Fruit fly (Drosophila melanogaster) whole organism, embryonic: ENCODE data around the gene unc-4.
A peak's percentile ranks its signal among the peaks of the same experiment; 100 is the strongest.

Source experiments
- ATbp ChIP-seq: fragments of 200-800 bp; sonication (Bioruptor generic); optimal IDR thresholded peaks from 2 replicates; lab custom pipeline; 2017; ENCODE audit warnings: missing biosample characterization, mild to moderate bottlenecking, missing genetic modification characterization, missing genetic modification reagents
- B-H2 ChIP-seq: fragments of 200-800 bp; sonication (Bioruptor generic); optimal IDR thresholded peaks from 2 replicates; lab custom pipeline; 2018; ENCODE audit warnings: missing biosample characterization, mild to moderate bottlenecking, missing genetic modification characterization
- CG10147 ChIP-seq: fragments of 200-800 bp; sonication (Bioruptor generic); optimal IDR thresholded peaks from 2 replicates; lab custom pipeline; 2019; ENCODE audit warnings: missing biosample characterization, mild to moderate bottlenecking, missing genetic modification characterization, moderate library complexity
- CG12942 ChIP-seq: fragments of 200-800 bp; sonication (Bioruptor generic); optimal IDR thresholded peaks from 3 replicates; lab custom pipeline; 2016; ENCODE audit warnings: missing biosample characterization, missing genetic modification characterization
- CG13424 ChIP-seq: fragments of 200-800 bp; sonication (Bioruptor generic); optimal IDR thresholded peaks from 2 replicates; lab custom pipeline; 2019; ENCODE audit warnings: missing biosample characterization, mild to moderate bottlenecking, missing genetic modification characterization, moderate library complexity
- CG16813 ChIP-seq: fragments of 200-800 bp; sonication (Bioruptor generic); IDR thresholded peaks from 3 replicates; pipeline ENCODE4 v1.3.6; 2022; ENCODE audit warnings: missing biosample characterization, missing genetic modification characterization; ENCODE audit not compliant: partially characterized antibody
- CG17328 ChIP-seq: fragments of 200-800 bp; sonication (Bioruptor generic); IDR thresholded peaks from 2 replicates; pipeline ENCODE4 v1.3.6; 2022; ENCODE audit warnings: missing biosample characterization, missing genetic modification characterization
- CG17829 ChIP-seq: fragments of 200-800 bp; optimal IDR thresholded peaks from 2 replicates; lab custom pipeline; 2019; ENCODE audit warnings: missing biosample characterization, mild to moderate bottlenecking, missing genetic modification characterization, moderate library complexity
- CG18764 ChIP-seq: fragments of 200-800 bp; sonication (Bioruptor generic); optimal IDR thresholded peaks from 3 replicates; lab custom pipeline; 2016; ENCODE audit warnings: missing biosample characterization, missing genetic modification characterization
- CG2202 ChIP-seq: fragments of 200-800 bp; sonication (Bioruptor generic); optimal IDR thresholded peaks from 2 replicates; lab custom pipeline; 2018; ENCODE audit warnings: missing biosample characterization, mild to moderate bottlenecking, missing genetic modification characterization
- CG32532 ChIP-seq: fragments of 200-800 bp; sonication (Bioruptor generic); IDR thresholded peaks from 2 replicates; pipeline ENCODE4 v1.3.6; 2022; ENCODE audit warnings: missing biosample characterization, missing genetic modification characterization
- CG3281 ChIP-seq: fragments of 200-800 bp; sonication (Bioruptor generic); optimal IDR thresholded peaks from 3 replicates; lab custom pipeline; 2017; ENCODE audit warnings: missing biosample characterization, mild to moderate bottlenecking, missing genetic modification characterization
- CG3726 ChIP-seq: fragments of 200-800 bp; sonication (Bioruptor generic); IDR thresholded peaks from 3 replicates; pipeline ENCODE4, ENCODE4 v1.3.6; 2022; ENCODE audit warnings: missing biosample characterization, missing genetic modification characterization
- CG8089 ChIP-seq: fragments of 200-800 bp; sonication (Bioruptor generic); optimal IDR thresholded peaks from 3 replicates; lab custom pipeline; 2016; ENCODE audit warnings: missing biosample characterization, missing genetic modification characterization
- CG8765 ChIP-seq: fragments of 200-800 bp; sonication (Bioruptor generic); IDR thresholded peaks from 2 replicates; pipeline ENCODE4 v1.3.6; 2022; ENCODE audit warnings: missing biosample characterization, missing genetic modification characterization
- CG9609 ChIP-seq: fragments of 200-800 bp; sonication (Bioruptor generic); optimal IDR thresholded peaks from 3 replicates; lab custom pipeline; 2016; ENCODE audit warnings: missing biosample characterization, missing genetic modification characterization
- CG9727 ChIP-seq: fragments of 200-800 bp; sonication (Bioruptor generic); optimal IDR thresholded peaks from 3 replicates; lab custom pipeline; 2017; ENCODE audit warnings: missing biosample characterization, mild to moderate bottlenecking, missing genetic modification characterization
- CkIIα-i1 ChIP-seq: fragments of 200-800 bp; sonication (Bioruptor generic); IDR thresholded peaks from 2 replicates; pipeline ENCODE4 v1.3.6; 2022; ENCODE audit warnings: missing biosample characterization, missing genetic modification characterization
- Dbx ChIP-seq: fragments of 200-800 bp; sonication (Bioruptor generic); IDR thresholded peaks from 3 replicates; pipeline ENCODE4 v1.3.6; 2022; ENCODE audit warnings: missing biosample characterization, missing genetic modification characterization
- Doc3 ChIP-seq: fragments of 200-800 bp; sonication (Bioruptor generic); IDR thresholded peaks from 3 replicates; pipeline ENCODE4 v1.3.6; 2022; ENCODE audit warnings: missing biosample characterization, missing genetic modification characterization; ENCODE audit not compliant: partially characterized antibody
- Ets97D ChIP-seq: fragments of 200-800 bp; sonication (Bioruptor generic); optimal IDR thresholded peaks from 3 replicates; lab custom pipeline; 2016; ENCODE audit warnings: missing biosample characterization, missing genetic modification characterization
- Gug ChIP-seq: fragments of 200-800 bp; sonication (Bioruptor generic); IDR thresholded peaks from 4 replicates; pipeline ENCODE4 v1.3.6; 2022; ENCODE audit warnings: missing biosample characterization, missing genetic modification characterization
- HLH3B ChIP-seq: fragments of 200-800 bp; sonication (Bioruptor generic); IDR thresholded peaks from 2 replicates; pipeline ENCODE4 v1.3.6; 2022; ENCODE audit warnings: missing biosample characterization, missing genetic modification characterization
- HmgZ ChIP-seq: fragments of 200-800 bp; sonication (Bioruptor generic); optimal IDR thresholded peaks from 2 replicates; lab custom pipeline; 2018; ENCODE audit warnings: missing biosample characterization, mild to moderate bottlenecking, missing genetic modification characterization
- MBD-R2 ChIP-seq: fragments of 200-800 bp; sonication (Bioruptor generic); IDR thresholded peaks from 2 replicates; pipeline ENCODE4 v1.3.6; 2022; ENCODE audit warnings: missing biosample characterization, missing genetic modification characterization
- Meics ChIP-seq: fragments of 200-800 bp; sonication (Bioruptor generic); optimal IDR thresholded peaks from 2 replicates; lab custom pipeline; 2017; ENCODE audit warnings: missing biosample characterization, mild to moderate bottlenecking, missing genetic modification characterization
- NFAT ChIP-seq: fragments of 200-800 bp; sonication (Bioruptor generic); IDR thresholded peaks from 2 replicates; pipeline ENCODE4 v1.3.6; 2022; ENCODE audit warnings: missing biosample characterization, missing genetic modification characterization
- Stat92E ChIP-seq, 3 experiments: fragments of >200 bp in 2 of 3; fragments of 200-800 bp in 1 of 3; sonication (Bioruptor generic) in 1 of 3; optimal IDR thresholded peaks; 2 replicates each; lab custom pipeline; 2017 to 2019; ENCODE audit warnings: missing biosample characterization in 3 of 3, missing genetic modification characterization in 3 of 3, mild to moderate bottlenecking in 1 of 3, moderate library complexity in 1 of 3
- Tbp ChIP-seq: fragments of >200 bp; optimal IDR thresholded peaks from 2 replicates; lab custom pipeline; 2018; ENCODE audit warnings: missing biosample characterization, missing genetic modification characterization
- bab2 ChIP-seq: fragments of 200-800 bp; sonication (Bioruptor generic); optimal IDR thresholded peaks from 2 replicates; lab custom pipeline; 2016; ENCODE audit warnings: missing biosample characterization, missing genetic modification characterization
- dimm ChIP-seq: fragments of 200-800 bp; sonication (Bioruptor generic); IDR thresholded peaks from 2 replicates; pipeline ENCODE4 v1.3.6; 2022; ENCODE audit warnings: missing biosample characterization, missing genetic modification characterization
- eve ChIP-seq, 2 experiments: fragments of >200 bp; optimal IDR thresholded peaks; 2 replicates each; lab custom pipeline; 2017; ENCODE audit warnings: missing biosample characterization in 2 of 2, missing genetic modification characterization in 2 of 2
- exex ChIP-seq: fragments of 200-800 bp; sonication (Bioruptor generic); optimal IDR thresholded peaks from 4 replicates; lab custom pipeline; 2018; ENCODE audit warnings: missing biosample characterization, mild to moderate bottlenecking, missing genetic modification characterization, moderate library complexity
- grau ChIP-seq: fragments of 200-800 bp; optimal IDR thresholded peaks from 3 replicates; lab custom pipeline; 2019; ENCODE audit warnings: missing biosample characterization, mild to moderate bottlenecking, missing genetic modification characterization, moderate library complexity
- gsb-n ChIP-seq: fragments of 200-800 bp; sonication (Bioruptor generic); optimal IDR thresholded peaks from 3 replicates; lab custom pipeline; 2018; ENCODE audit warnings: missing biosample characterization, mild to moderate bottlenecking, missing genetic modification characterization
- hbn ChIP-seq: fragments of 200-800 bp; sonication (Bioruptor generic); IDR thresholded peaks from 2 replicates; pipeline ENCODE4 v1.3.6; 2022; ENCODE audit warnings: missing biosample characterization, missing genetic modification characterization; ENCODE audit not compliant: partially characterized antibody
- hkb ChIP-seq, 2 experiments: fragments of 200-800 bp in 1 of 2; fragments of >200 bp in 1 of 2; sonication (Bioruptor generic) in 1 of 2; IDR thresholded peaks in 1 of 2; optimal IDR thresholded peaks in 1 of 2; 2 replicates each; pipeline versions ENCODE4 v1.3.6 to Lab custom; 2017 to 2022; ENCODE audit warnings: missing biosample characterization in 1 of 2, missing genetic modification characterization in 1 of 2
- insv ChIP-seq, 2 experiments: fragments of 200-800 bp; sonication (Bioruptor generic); optimal IDR thresholded peaks; 3 replicates each; lab custom pipeline; 2016 to 2018; ENCODE audit warnings: missing biosample characterization in 2 of 2, missing genetic modification characterization in 2 of 2
- lola ChIP-seq, 3 experiments: fragments of >200 bp in 2 of 3; fragments of 200-800 bp in 1 of 3; sonication (Bioruptor generic) in 1 of 3; optimal IDR thresholded peaks; 2 replicates each; lab custom pipeline; 2017 to 2019; ENCODE audit warnings: missing biosample characterization in 3 of 3, missing genetic modification characterization in 3 of 3, mild to moderate bottlenecking in 1 of 3, moderate library complexity in 1 of 3
- nerfin-2 ChIP-seq: fragments of 200-800 bp; sonication (Bioruptor generic); IDR thresholded peaks from 2 replicates; pipeline ENCODE4 v1.3.6; 2022; ENCODE audit warnings: missing biosample characterization, missing genetic modification characterization; ENCODE audit not compliant: partially characterized antibody
- phol ChIP-seq: fragments of 200-800 bp; sonication (Bioruptor generic); optimal IDR thresholded peaks from 3 replicates; lab custom pipeline; 2018; ENCODE audit warnings: missing biosample characterization, mild to moderate bottlenecking, missing genetic modification characterization, moderate library complexity
- pnt ChIP-seq: fragments of 200-800 bp; sonication (Bioruptor generic); optimal IDR thresholded peaks from 3 replicates; lab custom pipeline; 2016; ENCODE audit warnings: missing biosample characterization, missing genetic modification characterization
- unc-4 ChIP-seq: fragments of 200-800 bp; sonication (Bioruptor generic); IDR thresholded peaks from 2 replicates; pipeline ENCODE4 v1.3.6; 2022; ENCODE audit warnings: missing biosample characterization, missing genetic modification characterization; ENCODE audit not compliant: partially characterized antibody
- vfl ChIP-seq: fragments of 200-800 bp; sonication (Bioruptor generic); optimal IDR thresholded peaks from 2 replicates; lab custom pipeline; 2016; ENCODE audit warnings: missing biosample characterization, missing genetic modification characterization
- wek ChIP-seq: fragments of 200-800 bp; sonication (Bioruptor generic); optimal IDR thresholded peaks from 3 replicates; lab custom pipeline; 2018; ENCODE audit warnings: missing biosample characterization, mild to moderate bottlenecking, missing genetic modification characterization, moderate library complexity

unc-4 gene

DNA sequence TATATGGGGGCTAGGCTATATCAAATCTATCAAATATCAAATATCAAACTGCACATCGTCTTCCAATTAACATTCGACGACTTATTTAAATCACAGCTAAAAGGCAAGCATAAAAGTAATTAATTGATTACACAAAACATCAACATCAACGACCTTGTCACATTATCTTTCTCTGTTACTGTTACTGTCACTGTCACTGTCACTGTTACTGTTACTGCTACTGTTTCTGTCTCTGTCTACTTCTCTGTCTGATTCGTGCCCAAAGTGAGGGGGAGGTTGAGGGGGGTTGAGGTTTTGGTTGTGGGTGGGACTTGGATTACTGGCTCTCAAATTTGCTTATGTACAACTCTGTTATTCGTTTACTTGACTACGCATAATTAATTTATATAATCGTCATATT is 53.1 kb downstream of the unc-4 start (continued):
- TF ChIP-seq Dbx (GFP tag; lab: Robert Waterston, UW): no peak
- TF ChIP-seq insv (GFP tag; optimal IDR thresholded peaks at IDR 0.05; lab: Kevin White, UChicago): peak in 1 of 2 experiments; percentile 34
- no peak for TF ChIP-seq hbn
- TF ChIP-seq CG2202 (tag; lab: Kevin White, UChicago): no peak
- TF ChIP-seq CG8089 (GFP tag; lab: Kevin White, UChicago): no peak
- no peak for TF ChIP-seq CG8765 (GFP tag; lab: Robert Waterston, UW)
- TF ChIP-seq Doc3 (GFP tag; lab: Robert Waterston, UW): no peak
- TF ChIP-seq nerfin-2 (GFP tag; lab: Robert Waterston, UW): no peak
- TF ChIP-seq CG12942 (GFP tag; lab: Kevin White, UChicago): no peak
- TF ChIP-seq CG13424 (tag; lab: Kevin White, UChicago): no peak
- peak; percentile 16 for TF ChIP-seq HmgZ
- TF ChIP-seq CG18764 (GFP tag; lab: Kevin White, UChicago): no peak

DNA sequence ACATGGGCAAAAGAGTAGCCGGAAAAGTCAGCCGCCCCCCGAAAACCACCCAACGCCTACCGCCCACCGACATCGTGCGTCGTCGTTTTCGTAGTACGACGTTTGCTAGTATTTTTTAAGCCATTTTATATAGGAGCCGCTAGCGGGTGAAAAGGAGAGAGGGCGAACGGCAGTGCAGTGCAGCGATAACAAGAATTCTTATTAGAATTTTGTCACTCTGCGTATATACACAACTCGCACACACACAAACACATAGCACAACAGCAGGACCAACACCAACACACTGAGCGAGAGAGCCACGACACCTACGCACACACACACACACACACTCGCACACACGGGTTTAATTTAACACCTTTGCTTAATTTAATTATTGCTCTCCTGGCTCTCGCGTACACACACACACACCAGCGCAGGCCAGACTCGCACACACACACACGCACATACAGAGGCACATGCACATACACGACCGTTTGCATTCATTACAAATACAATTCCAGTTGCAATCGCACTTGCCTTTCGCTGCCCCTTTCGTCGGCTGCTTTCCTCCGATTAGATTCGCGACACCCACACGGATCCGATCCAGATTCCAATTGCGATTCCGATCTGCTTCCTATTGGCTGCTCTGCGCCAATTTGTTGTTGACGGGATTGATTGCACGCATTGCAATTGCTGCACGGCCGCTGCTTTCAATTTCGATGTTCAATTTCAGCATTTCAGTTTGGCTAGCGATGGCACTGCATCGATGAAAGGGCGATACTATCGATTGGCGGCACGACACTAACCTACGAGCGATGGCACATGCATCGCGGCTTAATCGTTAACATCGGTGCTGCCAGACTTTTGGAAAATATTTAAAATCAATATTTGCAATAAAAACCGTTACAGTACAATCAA is 58.7 kb downstream of the unc-4 start, which contains the start of gene Socs16D:
Socs16D (minus strand) TSS at position 758 of the 897 bp plus-strand sequence.
- TF ChIP-seq CG17829 (peak; percentile 28), wek (peak; percentile 5), Gug (GFP tag; lab: Robert Waterston, UW) (peak; percentile 70; the same call in 2 of the 4 replicates), CkIIα-i1 (GFP tag; lab: Robert Waterston, UW) (no peak), CG3726 (no peak), lola (GFP tag; optimal IDR thresholded peaks at IDR 0.05; lab: Kevin White, UChicago) (peak in 1 of 3 experiments; percentile 79), MBD-R2 (GFP tag; lab: Robert Waterston, UW) (peak; percentile 51), pnt (GFP tag; lab: Kevin White, UChicago) (peak; percentile 12), nerfin-2 (GFP tag; lab: Robert Waterston, UW) (peak; percentile 93), NFAT (peak; percentile 38; the same call in 1 of the 2 replicates), HLH3B (0 out of 2 replicates have a peak, but pooled peaks have one; percentile 5), CG16813 (peak; percentile 98), Dbx (GFP tag; lab: Robert Waterston, UW) (peak; percentile 76), CG10147 (GFP tag; lab: Kevin White, UChicago) (peak; percentile 17), CG9609 (GFP tag; lab: Kevin White, UChicago) (peak; percentile 19), gsb-n (no peak), bab2 (GFP tag; lab: Kevin White, UChicago) (no peak), CG17328 (GFP tag; lab: Robert Waterston, UW) (0 out of 2 replicates have a peak, but pooled peaks have one; percentile 21), Stat92E (GFP tag; optimal IDR thresholded peaks at IDR 0.05; lab: Kevin White, UChicago) (no peak), dimm (no peak), Ets97D (GFP tag; lab: Kevin White, UChicago) (peak; percentile 88), CG9727 (GFP tag; lab: Kevin White, UChicago) (peak; percentile 32), CG8765 (GFP tag; lab: Robert Waterston, UW) (0 out of 2 replicates have a peak, but pooled peaks have one; percentile 21), exex (peak; percentile 19), B-H2 (GFP tag; lab: Kevin White, UChicago) (peak; percentile 77), grau (peak; percentile 32), Meics (GFP tag; lab: Kevin White, UChicago) (peak; percentile 25), CG32532 (peak; percentile 45; the same call in 1 of the 2 replicates), unc-4 (GFP tag; lab: Robert Waterston, UW) (peak; percentile 97), Tbp (GFP tag; lab: Kevin White, UChicago) (no peak), CG3281 (GFP tag; lab: Kevin White, UChicago) (no peak), hkb (optimal IDR thresholded peaks at IDR 0.05; lab: Kevin White, UChicago) (no peak), hkb (GFP tag; IDR thresholded peaks at IDR 0.05; lab: Robert Waterston, UW) (peak; percentile 17; the same call in 1 of the 2 replicates), ATbp (GFP tag; lab: Kevin White, UChicago) (no peak), phol (tag; lab: Kevin White, UChicago) (peak; percentile 47), vfl (GFP tag; lab: Kevin White, UChicago) (peak; percentile 18), eve (GFP tag; optimal IDR thresholded peaks at IDR 0.05; lab: Kevin White, UChicago) (no peak), Doc3 (GFP tag; lab: Robert Waterston, UW) (peak; percentile 93)
